Worm (Caenorhabditis elegans) whole organism, midembryonic: ENCODE results near the gene fbxc-47.

ENCODE experiments used
- T22C8.4 ChIP-seq: fragments of 200-800 bp; sonication (Bioruptor generic); IDR thresholded peaks from 2 replicates; pipeline ENCODE4 v1.3.6; 2022; ENCODE audit warnings: missing genetic modification characterization, missing compliant biosample characterization
- cog-1 ChIP-seq: sonication (generic microtip); optimal IDR thresholded peaks from 2 replicates; lab custom pipeline; 2016; ENCODE audit warnings: missing genetic modification characterization, missing compliant biosample characterization
- flt-1 ChIP-seq: fragments of 200-800 bp; sonication (Bioruptor generic); IDR thresholded peaks from 2 replicates; pipeline ENCODE4 v1.3.6; 2022; ENCODE audit warnings: missing genetic modification characterization, missing compliant biosample characterization
- klf-2 ChIP-seq: fragments of 200-800 bp; sonication (Bioruptor generic); conservative IDR thresholded peaks from 2 replicates; pipeline ENCODE4 v1.3.6; 2022; ENCODE audit warnings: missing genetic modification reagents, missing genetic modification characterization, missing compliant biosample characterization
- med-1 ChIP-seq: sonication (generic microtip); optimal IDR thresholded peaks from 2 replicates; lab custom pipeline; 2017; ENCODE audit warnings: missing genetic modification characterization, mild to moderate bottlenecking, missing compliant biosample characterization, antibody characterized with exemption, missing genetic modification reagents; ENCODE audit not compliant: insufficient read depth
- ref-1 ChIP-seq: fragments of 200-800 bp; sonication (Bioruptor generic); conservative IDR thresholded peaks from 2 replicates; pipeline ENCODE4 v1.3.6; 2022; ENCODE audit warnings: missing genetic modification reagents, missing genetic modification characterization, missing compliant biosample characterization
- tab-1 ChIP-seq: fragments of 200-800 bp; sonication (Bioruptor generic); IDR thresholded peaks from 2 replicates; pipeline ENCODE4 v1.3.6; 2022; ENCODE audit warnings: missing genetic modification characterization, missing compliant biosample characterization
- ztf-23 ChIP-seq: fragments of 200-800 bp; sonication (Bioruptor generic); IDR thresholded peaks from 2 replicates; pipeline ENCODE4 v1.3.6; 2022; ENCODE audit warnings: missing genetic modification reagents, missing genetic modification characterization, missing compliant biosample characterization
- ztf-29 ChIP-seq: fragments of 200-800 bp; sonication (Bioruptor generic); IDR thresholded peaks from 2 replicates; pipeline ENCODE4 v1.3.6; 2022; ENCODE audit warnings: missing genetic modification reagents, missing genetic modification characterization, missing compliant biosample characterization

The fbxc-47 gene

ce11 chrIV:3838687-3839086, 33.4 kb downstream of the fbxc-47 start:
- TF ChIP-seq tab-1 (GFP tag; lab: Robert Waterston, UW) (no peak), cog-1 (tag; lab: Kevin White, UChicago) (no peak), flt-1 (GFP tag; lab: Robert Waterston, UW) (no peak), ztf-29 (GFP tag; lab: Robert Waterston, UW) (no peak), ref-1 (GFP tag; lab: Robert Waterston, UW) (no peak), med-1 (GFP tag; lab: Kevin White, UChicago) (no peak), klf-2 (no peak), T22C8.4 (GFP tag; lab: Robert Waterston, UW) (no peak), ztf-23 (GFP tag; lab: Robert Waterston, UW) (no peak)

ce11 chrIV:3839420-3839819, 34.1 kb downstream of the fbxc-47 start, which contains the start of gene F28F9.2:
Gene F28F9.2, plus strand, starts transcription at chrIV:3839720.
- TF ChIP-seq ref-1 (GFP tag; lab: Robert Waterston, UW), result no peak
- no peak for TF ChIP-seq med-1 (GFP tag; lab: Kevin White, UChicago)
- TF ChIP-seq ztf-23 (GFP tag; lab: Robert Waterston, UW), result no peak
- TF ChIP-seq klf-2, result no peak
- TF ChIP-seq T22C8.4 (GFP tag; lab: Robert Waterston, UW), result no peak
- no peak for TF ChIP-seq flt-1 (GFP tag; lab: Robert Waterston, UW)
- no peak for TF ChIP-seq cog-1 (tag; lab: Kevin White, UChicago)
- no peak for TF ChIP-seq ztf-29 (GFP tag; lab: Robert Waterston, UW)
- no peak for TF ChIP-seq tab-1 (GFP tag; lab: Robert Waterston, UW)

- TF ChIP-seq ztf-29 (GFP tag; lab: Robert Waterston, UW) (no peak), tab-1 (GFP tag; lab: Robert Waterston, UW) (no peak), med-1 (GFP tag; lab: Kevin White, UChicago) (no peak), flt-1 (GFP tag; lab: Robert Waterston, UW) (no peak), cog-1 (tag; lab: Kevin White, UChicago) (no peak), klf-2 (no peak)
Measured at ce11 chrIV:3840480-3840879, 35.2 kb downstream of the fbxc-47 start.

- no peak for TF ChIP-seq T22C8.4 (GFP tag; lab: Robert Waterston, UW)
- no peak for TF ChIP-seq ztf-23 (GFP tag; lab: Robert Waterston, UW)
- no peak for TF ChIP-seq med-1 (GFP tag; lab: Kevin White, UChicago)
- TF ChIP-seq klf-2, result no peak
- TF ChIP-seq tab-1 (GFP tag; lab: Robert Waterston, UW), result no peak
- TF ChIP-seq cog-1 (tag; lab: Kevin White, UChicago), result no peak
- no peak for TF ChIP-seq flt-1 (GFP tag; lab: Robert Waterston, UW)
- TF ChIP-seq ztf-29 (GFP tag; lab: Robert Waterston, UW), result no peak
- no peak for TF ChIP-seq ref-1 (GFP tag; lab: Robert Waterston, UW)
Measured at ce11 chrIV:3841607-3842006, 36.3 kb downstream of the fbxc-47 start.

- TF ChIP-seq ref-1 (GFP tag; lab: Robert Waterston, UW) (no peak), klf-2 (no peak), ztf-29 (GFP tag; lab: Robert Waterston, UW) (no peak), T22C8.4 (GFP tag; lab: Robert Waterston, UW) (no peak), flt-1 (GFP tag; lab: Robert Waterston, UW) (no peak), cog-1 (tag; lab: Kevin White, UChicago) (no peak), tab-1 (GFP tag; lab: Robert Waterston, UW) (no peak), med-1 (GFP tag; lab: Kevin White, UChicago) (no peak), ztf-23 (GFP tag; lab: Robert Waterston, UW) (no peak)
Measured at ce11 chrIV:3843019-3843527, 37.8 kb downstream of the fbxc-47 start.

- peak; percentile 23; the same call in 1 of the 2 replicates for TF ChIP-seq T22C8.4 (GFP tag; lab: Robert Waterston, UW)
- TF ChIP-seq ztf-23 (GFP tag; lab: Robert Waterston, UW), result no peak
Measured at ce11 chrIV:3844004-3844403, 38.7 kb downstream of the fbxc-47 start.

ce11 chrIV:3844584-3844983, 39.3 kb downstream of the fbxc-47 start:
- TF ChIP-seq cog-1 (tag; lab: Kevin White, UChicago) (no peak), klf-2 (no peak), tab-1 (GFP tag; lab: Robert Waterston, UW) (no peak), med-1 (GFP tag; lab: Kevin White, UChicago) (no peak), T22C8.4 (GFP tag; lab: Robert Waterston, UW) (no peak), ztf-29 (GFP tag; lab: Robert Waterston, UW) (no peak), ztf-23 (GFP tag; lab: Robert Waterston, UW) (no peak), ref-1 (GFP tag; lab: Robert Waterston, UW) (no peak), flt-1 (GFP tag; lab: Robert Waterston, UW) (no peak)

- TF ChIP-seq flt-1 (GFP tag; lab: Robert Waterston, UW) (no peak), ztf-23 (GFP tag; lab: Robert Waterston, UW) (no peak)
Measured at ce11 chrIV:3847489-3847888, 42.2 kb downstream of the fbxc-47 start.

- TF ChIP-seq flt-1 (GFP tag; lab: Robert Waterston, UW) (no peak), tab-1 (GFP tag; lab: Robert Waterston, UW) (no peak), ztf-29 (GFP tag; lab: Robert Waterston, UW) (no peak), ztf-23 (GFP tag; lab: Robert Waterston, UW) (no peak), klf-2 (no peak), T22C8.4 (GFP tag; lab: Robert Waterston, UW) (no peak), ref-1 (GFP tag; lab: Robert Waterston, UW) (no peak), cog-1 (tag; lab: Kevin White, UChicago) (no peak), med-1 (GFP tag; lab: Kevin White, UChicago) (no peak)
Measured at ce11 chrIV:3848985-3849384, 43.7 kb downstream of the fbxc-47 start.
